ENCODE assay signal across 3 fruit fly cellular contexts in the genomic region with DNA sequence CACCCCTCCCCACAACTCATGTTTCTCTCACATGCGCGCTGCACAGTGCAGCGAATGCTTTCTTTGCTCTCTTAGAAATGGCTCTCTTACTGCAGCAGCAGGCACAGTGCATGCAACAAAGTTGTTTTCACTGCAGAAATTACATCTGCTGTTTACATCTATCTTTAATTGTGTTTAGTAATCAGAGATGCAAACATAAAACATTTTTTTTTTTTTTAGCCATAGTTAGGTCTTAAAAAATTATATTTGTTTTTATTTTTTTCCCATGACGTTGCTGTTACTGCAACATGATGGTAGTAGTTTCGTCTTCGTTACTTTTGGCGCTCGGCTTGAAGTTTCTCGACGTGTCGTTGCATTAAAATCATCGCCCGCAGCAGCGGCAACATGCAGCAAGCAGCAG.
TF ChIP-seq lines count a peak whose summit lies in the region.

No protein-coding gene starts in this region.

- TF ChIP-seq CTCF in whole organism, embryonic (GFP tag; optimal IDR thresholded peaks at IDR 0.05; lab: Kevin White, UChicago) = no peak

TF ChIP-seq in whole organism, embryonic, 481 proteins besides CTCF, POLR2A, EP300 and RAD21:
- TF ChIP-seq CG30431 (GFP tag; optimal IDR thresholded peaks at IDR 0.05; lab: Kevin White, UChicago) (no peak), CG8388 (GFP tag; optimal IDR thresholded peaks at IDR 0.05; lab: Kevin White, UChicago) (peak; percentile 80), Trl (optimal IDR thresholded peaks at IDR 0.05; lab: Kevin White, UChicago) (peak in 1 of 2 experiments; percentile 36), Trl (GFP tag; optimal IDR thresholded peaks at IDR 0.05; lab: Kevin White, UChicago) (no peak), CG3163 (GFP tag; optimal IDR thresholded peaks at IDR 0.05; lab: Kevin White, UChicago) (peak; percentile 23), Drgx (GFP tag; IDR thresholded peaks at IDR 0.05; lab: Robert Waterston, UW) (peak; percentile 33; the same call in 1 of the 2 replicates), twi (tag; optimal IDR thresholded peaks at IDR 0.05; lab: Kevin White, UChicago) (no peak)

TF ChIP-seq in whole organism, prepupa, 60 proteins besides CTCF, POLR2A, EP300 and RAD21 (continues in another document):
- TF ChIP-seq Sox14 (GFP tag; optimal IDR thresholded peaks at IDR 0.05; lab: Kevin White, UChicago) (no peak), CG10669 (GFP tag; optimal IDR thresholded peaks at IDR 0.05; lab: Kevin White, UChicago) (no peak), CG3032 (tag; optimal IDR thresholded peaks at IDR 0.05; lab: Kevin White, UChicago) (no peak), CG32006 (GFP tag; optimal IDR thresholded peaks at IDR 0.05; lab: Kevin White, UChicago) (peak; percentile 56), CG6792 (GFP tag; optimal IDR thresholded peaks at IDR 0.05; lab: Kevin White, UChicago) (no peak), cyc (GFP tag; optimal IDR thresholded peaks at IDR 0.05; lab: Kevin White, UChicago) (no peak), CG34406 (GFP tag; optimal IDR thresholded peaks at IDR 0.05; lab: Kevin White, UChicago) (no peak), CG11902 (GFP tag; optimal IDR thresholded peaks at IDR 0.05; lab: Kevin White, UChicago) (no peak), CG11294 (GFP tag; IDR thresholded peaks at IDR 0.05; lab: Robert Waterston, UW) (no peak), CG6276 (GFP tag; optimal IDR thresholded peaks at IDR 0.05; lab: Kevin White, UChicago) (peak; percentile 32), CG6163 (GFP tag; IDR thresholded peaks at IDR 0.05; lab: Robert Waterston, UW) (peak; percentile 64), Ets96B (tag; optimal IDR thresholded peaks at IDR 0.05; lab: Kevin White, UChicago) (no peak), CG31627 (GFP tag; optimal IDR thresholded peaks at IDR 0.05; lab: Kevin White, UChicago) (no peak), achi (GFP tag; optimal IDR thresholded peaks at IDR 0.05; lab: Kevin White, UChicago) (peak; percentile 23), Blimp-1 (GFP tag; optimal IDR thresholded peaks at IDR 0.05; lab: Kevin White, UChicago) (no peak), ss (GFP tag; optimal IDR thresholded peaks at IDR 0.05; lab: Kevin White, UChicago) (no peak), CG6854 (GFP tag; optimal IDR thresholded peaks at IDR 0.05; lab: Kevin White, UChicago) (no peak), CG8119 (GFP tag; IDR thresholded peaks at IDR 0.05; lab: Robert Waterston, UW) (peak; percentile 70), eg (GFP tag; IDR thresholded peaks at IDR 0.05; lab: Robert Waterston, UW) (peak; percentile 50; the same call in 2 of the 3 replicates), Hr39 (GFP tag; optimal IDR thresholded peaks at IDR 0.05; lab: Kevin White, UChicago) (no peak), CG1621 (tag; optimal IDR thresholded peaks at IDR 0.05; lab: Kevin White, UChicago) (no peak), CG10631 (GFP tag; optimal IDR thresholded peaks at IDR 0.05; lab: Kevin White, UChicago) (no peak), salr (GFP tag; optimal IDR thresholded peaks at IDR 0.05; lab: Kevin White, UChicago) (no peak), CG16779 (tag; optimal IDR thresholded peaks at IDR 0.05; lab: Kevin White, UChicago) (peak; percentile 38), CG3919 (GFP tag; optimal IDR thresholded peaks at IDR 0.05; lab: Kevin White, UChicago) (peak; percentile 28), acj6 (GFP tag; optimal IDR thresholded peaks at IDR 0.05; lab: Kevin White, UChicago) (no peak), CG4318 (GFP tag; optimal IDR thresholded peaks at IDR 0.05; lab: Kevin White, UChicago) (peak; percentile 26), CG9139 (GFP tag; optimal IDR thresholded peaks at IDR 0.05; lab: Kevin White, UChicago) (no peak), OdsH (GFP tag; optimal IDR thresholded peaks at IDR 0.05; lab: Kevin White, UChicago) (peak; percentile 8), Gug (GFP tag; IDR thresholded peaks at IDR 0.05; lab: Robert Waterston, UW) (no peak), fkh (GFP tag; optimal IDR thresholded peaks at IDR 0.05; lab: Kevin White, UChicago) (no peak), lz (GFP tag; optimal IDR thresholded peaks at IDR 0.05; lab: Kevin White, UChicago) (no peak), Met (GFP tag; optimal IDR thresholded peaks at IDR 0.05; lab: Kevin White, UChicago) (no peak), CG15336 (GFP tag; IDR thresholded peaks at IDR 0.05; lab: Robert Waterston, UW) (peak; percentile 69), fd59A (GFP tag; optimal IDR thresholded peaks at IDR 0.05; lab: Kevin White, UChicago) (no peak), svp (GFP tag; lab: Kevin White, UChicago) (peak; percentile 66), esn (GFP tag; optimal IDR thresholded peaks at IDR 0.05; lab: Kevin White, UChicago) (no peak), Hr38 (GFP tag; optimal IDR thresholded peaks at IDR 0.05; lab: Kevin White, UChicago) (no peak), net (GFP tag; optimal IDR thresholded peaks at IDR 0.05; lab: Kevin White, UChicago) (peak; percentile 27), CG8632 (GFP tag; optimal IDR thresholded peaks at IDR 0.05; lab: Kevin White, UChicago) (no peak), Sox102F (GFP tag; optimal IDR thresholded peaks at IDR 0.05; lab: Kevin White, UChicago) (no peak)

TF ChIP-seq in whole organism, pupa, 21 proteins besides CTCF, POLR2A, EP300 and RAD21:
- TF ChIP-seq Pif1A (GFP tag; optimal IDR thresholded peaks at IDR 0.05; lab: Kevin White, UChicago) = peak; percentile 40
- TF ChIP-seq CG12605 (GFP tag; IDR thresholded peaks at IDR 0.05; lab: Robert Waterston, UW) = 0 out of 2 replicates have a peak, but pooled peaks have one; percentile 40
- TF ChIP-seq Ets98B (GFP tag; IDR thresholded peaks at IDR 0.05; lab: Robert Waterston, UW) = 0 out of 2 replicates have a peak, but pooled peaks have one; percentile 18
- peak; percentile 68; the same call in 2 of the 3 replicates for TF ChIP-seq fd96Ca (GFP tag; IDR thresholded peaks at IDR 0.05; lab: Robert Waterston, UW)
- TF ChIP-seq CG32121 (GFP tag; IDR thresholded peaks at IDR 0.05; lab: Robert Waterston, UW) = peak; percentile 54
- no peak for TF ChIP-seq D1 (tag; optimal IDR thresholded peaks at IDR 0.05; lab: Kevin White, UChicago)
- no peak for TF ChIP-seq rn (GFP tag; IDR thresholded peaks at IDR 0.05; lab: Robert Waterston, UW)
- peak; percentile 28 for TF ChIP-seq CG14655 (GFP tag; optimal IDR thresholded peaks at IDR 0.05; lab: Kevin White, UChicago)
- peak; percentile 11 for TF ChIP-seq CG8301 (tag; optimal IDR thresholded peaks at IDR 0.05; lab: Kevin White, UChicago)
- TF ChIP-seq Pif1B (GFP tag; optimal IDR thresholded peaks at IDR 0.05; lab: Kevin White, UChicago) = no peak
- peak; percentile 51; the same call in 2 of the 3 replicates for TF ChIP-seq CG4496 (GFP tag; IDR thresholded peaks at IDR 0.05; lab: Robert Waterston, UW)

Comparison
In these comparisons a context has a peak if more than half of its experiments do, and no peak if none do; other contexts are left out.
1. Of the 7 proteins assayed by ChIP-seq in both whole organism, embryonic and whole organism, prepupa: peak only in whole organism, embryonic: none; only in whole organism, prepupa: CG16779 and Lpt; in both: none; in neither: 5.